Fruit fly (Drosophila melanogaster) whole organism, embryonic: ENCODE data around the gene ast.

Experiments
- B-H2 ChIP-seq: fragments of 200-800 bp; sonication (Bioruptor generic); optimal IDR thresholded peaks from 2 replicates; lab custom pipeline; 2018; ENCODE audit warnings: missing biosample characterization, mild to moderate bottlenecking, missing genetic modification characterization
- CG1024 ChIP-seq: fragments of 200-800 bp; sonication (Bioruptor generic); IDR thresholded peaks from 2 replicates; pipeline ENCODE4 v1.3.6; 2022; ENCODE audit warnings: missing biosample characterization, missing genetic modification characterization
- CG11085 ChIP-seq: fragments of 200-800 bp; sonication (Bioruptor generic); IDR thresholded peaks from 2 replicates; pipeline ENCODE4 v1.3.6; 2022; ENCODE audit warnings: missing biosample characterization, missing genetic modification characterization
- CG14014 ChIP-seq: fragments of 200-800 bp; sonication (Bioruptor generic); IDR thresholded peaks from 2 replicates; pipeline ENCODE4 v1.3.6; 2022; ENCODE audit warnings: missing biosample characterization, missing genetic modification characterization
- CG16815 ChIP-seq: fragments of 200-800 bp; sonication (Bioruptor generic); optimal IDR thresholded peaks from 3 replicates; lab custom pipeline; 2017; ENCODE audit warnings: missing biosample characterization, mild to moderate bottlenecking, missing genetic modification characterization
- CG17186 ChIP-seq: fragments of 200-800 bp; sonication (Bioruptor generic); optimal IDR thresholded peaks from 3 replicates; lab custom pipeline; 2017; ENCODE audit warnings: missing biosample characterization, missing genetic modification reagents, missing genetic modification characterization
- CG17359 ChIP-seq: fragments of 200-800 bp; sonication (Bioruptor generic); optimal IDR thresholded peaks from 3 replicates; lab custom pipeline; 2018; ENCODE audit warnings: missing biosample characterization, mild to moderate bottlenecking, missing genetic modification characterization, moderate library complexity
- CG18011 ChIP-seq: fragments of 200-800 bp; sonication (Bioruptor generic); optimal IDR thresholded peaks from 2 replicates; lab custom pipeline; 2017; ENCODE audit warnings: missing biosample characterization, missing genetic modification characterization, mild to moderate bottlenecking, moderate library complexity, missing genotype
- CG18262 ChIP-seq: fragments of 200-800 bp; optimal IDR thresholded peaks from 3 replicates; lab custom pipeline; 2019; ENCODE audit warnings: missing biosample characterization, mild to moderate bottlenecking, missing genetic modification characterization, moderate library complexity
- CG1832 ChIP-seq: fragments of 200-800 bp; sonication (Bioruptor generic); optimal IDR thresholded peaks from 2 replicates; lab custom pipeline; 2017; ENCODE audit warnings: missing biosample characterization, mild to moderate bottlenecking, missing genetic modification characterization, inconsistent platforms
- CG2116 ChIP-seq: fragments of 200-800 bp; sonication (Bioruptor generic); optimal IDR thresholded peaks from 3 replicates; lab custom pipeline; 2018; ENCODE audit warnings: missing biosample characterization, mild to moderate bottlenecking, missing genetic modification characterization
- CG2129 ChIP-seq: fragments of 200-800 bp; sonication (Bioruptor generic); IDR thresholded peaks from 2 replicates; pipeline ENCODE4 v1.3.6; 2022; ENCODE audit warnings: missing biosample characterization, missing genetic modification characterization; ENCODE audit not compliant: partially characterized antibody
- CG3726 ChIP-seq: fragments of 200-800 bp; sonication (Bioruptor generic); IDR thresholded peaks from 3 replicates; pipeline ENCODE4, ENCODE4 v1.3.6; 2022; ENCODE audit warnings: missing biosample characterization, missing genetic modification characterization
- CG3995 ChIP-seq: fragments of 200-800 bp; sonication (Bioruptor generic); optimal IDR thresholded peaks from 3 replicates; lab custom pipeline; 2016; ENCODE audit warnings: missing biosample characterization, missing genetic modification characterization
- CG7372 ChIP-seq: fragments of 200-800 bp; sonication (Bioruptor generic); IDR thresholded peaks from 2 replicates; pipeline ENCODE4 v1.3.6; 2022; ENCODE audit warnings: missing biosample characterization, missing genetic modification characterization
- CHES-1-like ChIP-seq: fragments of 200-800 bp; sonication (Bioruptor generic); optimal IDR thresholded peaks from 2 replicates; lab custom pipeline; 2016; ENCODE audit warnings: missing biosample characterization, missing genetic modification characterization
- Drgx ChIP-seq: fragments of 200-800 bp; sonication (Bioruptor generic); IDR thresholded peaks from 2 replicates; pipeline ENCODE4 v1.3.6; 2022; ENCODE audit warnings: missing biosample characterization, missing genetic modification characterization
- Fer2 ChIP-seq: fragments of 200-800 bp; sonication (Bioruptor generic); optimal IDR thresholded peaks from 2 replicates; lab custom pipeline; 2018; ENCODE audit warnings: missing biosample characterization, mild to moderate bottlenecking, missing genetic modification characterization, moderate library complexity
- HHEX ChIP-seq: fragments of 200-800 bp; sonication (Bioruptor generic); optimal IDR thresholded peaks from 3 replicates; lab custom pipeline; 2017; ENCODE audit warnings: missing biosample characterization, mild to moderate bottlenecking, missing genetic modification characterization, missing genetic modification reagents
- HLH3B ChIP-seq: fragments of 200-800 bp; sonication (Bioruptor generic); IDR thresholded peaks from 2 replicates; pipeline ENCODE4 v1.3.6; 2022; ENCODE audit warnings: missing biosample characterization, missing genetic modification characterization
- Hand ChIP-seq: fragments of 200-800 bp; sonication (Bioruptor generic); optimal IDR thresholded peaks from 2 replicates; lab custom pipeline; 2017; ENCODE audit warnings: mild to moderate bottlenecking, missing biosample characterization, missing genetic modification reagents, missing genetic modification characterization
- Jarid2 ChIP-seq: fragments of 200-800 bp; sonication (Bioruptor generic); optimal IDR thresholded peaks from 3 replicates; lab custom pipeline; 2017; ENCODE audit warnings: mild to moderate bottlenecking, missing biosample characterization, missing genetic modification reagents, missing genetic modification characterization
- Kr ChIP-seq: fragments of 200-800 bp; sonication (Bioruptor generic); optimal IDR thresholded peaks from 2 replicates; lab custom pipeline; 2017; ENCODE audit warnings: missing biosample characterization, mild to moderate bottlenecking, missing genetic modification characterization
- Max ChIP-seq: fragments of 200-800 bp; sonication (Bioruptor generic); optimal IDR thresholded peaks from 2 replicates; lab custom pipeline; 2016; ENCODE audit warnings: missing biosample characterization, mild to moderate bottlenecking, missing genetic modification characterization
- Myb ChIP-seq: fragments of 200-800 bp; sonication (Bioruptor generic); optimal IDR thresholded peaks from 2 replicates; lab custom pipeline; 2016; ENCODE audit warnings: missing biosample characterization, missing genetic modification characterization
- Rfx ChIP-seq: fragments of 200-800 bp; sonication (Bioruptor generic); IDR thresholded peaks from 2 replicates; pipeline ENCODE4 v1.3.6; 2022; ENCODE audit warnings: missing biosample characterization, missing genetic modification characterization
- Sox100B ChIP-seq: fragments of 200-800 bp; sonication (Bioruptor generic); optimal IDR thresholded peaks from 3 replicates; lab custom pipeline; 2018; ENCODE audit warnings: missing biosample characterization, mild to moderate bottlenecking, missing genetic modification characterization
- Sox102F ChIP-seq: fragments of 200-800 bp; sonication (Bioruptor generic); optimal IDR thresholded peaks from 2 replicates; lab custom pipeline; 2018; ENCODE audit warnings: missing biosample characterization, mild to moderate bottlenecking, missing genetic modification characterization, moderate library complexity
- Taf1 ChIP-seq: fragments of 200-800 bp; sonication (Bioruptor generic); IDR thresholded peaks from 2 replicates; pipeline ENCODE4 v1.3.6; 2022; ENCODE audit warnings: missing biosample characterization, missing genetic modification characterization
- Trl ChIP-seq, 3 experiments: fragments of >200 bp in 2 of 3; fragments of 200-800 bp in 1 of 3; sonication (Bioruptor generic) in 1 of 3; optimal IDR thresholded peaks; 2 replicates in 1 of 3; 3 replicates in 2 of 3; lab custom pipeline; 2016 to 2017; ENCODE audit warnings: missing biosample characterization in 1 of 3, missing genetic modification characterization in 1 of 3
- Usf ChIP-seq: fragments of 200-800 bp; sonication (Bioruptor generic); optimal IDR thresholded peaks from 2 replicates; lab custom pipeline; 2017; ENCODE audit warnings: missing genotype, missing biosample characterization, missing genetic modification characterization
- al ChIP-seq: fragments of 200-800 bp; sonication (Bioruptor generic); IDR thresholded peaks from 2 replicates; pipeline ENCODE4 v1.3.6; 2022; ENCODE audit warnings: missing biosample characterization, missing genetic modification characterization
- bbx ChIP-seq: fragments of 200-800 bp; sonication (Bioruptor generic); IDR thresholded peaks from 2 replicates; pipeline ENCODE4 v1.3.6; 2022; ENCODE audit warnings: missing biosample characterization, missing genetic modification characterization; ENCODE audit not compliant: partially characterized antibody
- bcd ChIP-seq: fragments of 200-800 bp; sonication (Bioruptor generic); optimal IDR thresholded peaks from 2 replicates; lab custom pipeline; 2017; ENCODE audit warnings: missing biosample characterization, mild to moderate bottlenecking, missing genetic modification characterization
- grau ChIP-seq: fragments of 200-800 bp; optimal IDR thresholded peaks from 3 replicates; lab custom pipeline; 2019; ENCODE audit warnings: missing biosample characterization, mild to moderate bottlenecking, missing genetic modification characterization, moderate library complexity
- ind ChIP-seq: fragments of 200-800 bp; sonication (Bioruptor generic); optimal IDR thresholded peaks from 3 replicates; lab custom pipeline; 2016; ENCODE audit warnings: missing biosample characterization, missing genetic modification characterization
- klu ChIP-seq: fragments of 200-800 bp; sonication (Bioruptor generic); IDR thresholded peaks from 2 replicates; pipeline ENCODE4 v1.3.6; 2022; ENCODE audit warnings: missing biosample characterization, missing genetic modification characterization
- lola ChIP-seq, 3 experiments: fragments of >200 bp in 2 of 3; fragments of 200-800 bp in 1 of 3; sonication (Bioruptor generic) in 1 of 3; optimal IDR thresholded peaks; 2 replicates each; lab custom pipeline; 2017 to 2019; ENCODE audit warnings: missing biosample characterization in 3 of 3, missing genetic modification characterization in 3 of 3, mild to moderate bottlenecking in 1 of 3, moderate library complexity in 1 of 3
- lov ChIP-seq, 2 experiments: fragments of 200-800 bp in 1 of 2; fragments of >200 bp in 1 of 2; sonication (Bioruptor generic) in 1 of 2; IDR thresholded peaks in 1 of 2; optimal IDR thresholded peaks in 1 of 2; 2 replicates in 1 of 2; 3 replicates in 1 of 2; pipeline versions ENCODE4 v1.3.6 to Lab custom; 2017 to 2022; ENCODE audit warnings: missing biosample characterization in 1 of 2, missing genetic modification characterization in 1 of 2
- nau ChIP-seq: fragments of 200-800 bp; sonication (Bioruptor generic); optimal IDR thresholded peaks from 3 replicates; lab custom pipeline; 2017; ENCODE audit warnings: missing biosample characterization, mild to moderate bottlenecking, missing genetic modification characterization, missing genetic modification reagents
- nom ChIP-seq: fragments of 200-800 bp; sonication (Bioruptor generic); optimal IDR thresholded peaks from 2 replicates; lab custom pipeline; 2017; ENCODE audit warnings: missing biosample characterization, missing genetic modification characterization, mild to moderate bottlenecking, moderate library complexity, missing genetic modification reagents
- odd ChIP-seq: fragments of 200-800 bp; sonication (Bioruptor generic); optimal IDR thresholded peaks from 2 replicates; lab custom pipeline; 2017; ENCODE audit warnings: missing biosample characterization, mild to moderate bottlenecking, missing genetic modification characterization
- pho ChIP-seq: fragments of 200-800 bp; sonication (Bioruptor generic); optimal IDR thresholded peaks from 2 replicates; lab custom pipeline; 2016; ENCODE audit warnings: missing biosample characterization, missing genetic modification characterization
- shn ChIP-seq: fragments of 200-800 bp; sonication (Bioruptor generic); optimal IDR thresholded peaks from 3 replicates; lab custom pipeline; 2016; ENCODE audit warnings: missing biosample characterization, missing genetic modification characterization
- stc ChIP-seq: fragments of 200-800 bp; sonication (Bioruptor generic); IDR thresholded peaks from 2 replicates; pipeline ENCODE4 v1.3.6; 2022; ENCODE audit warnings: missing biosample characterization, missing genetic modification characterization
- stwl ChIP-seq: fragments of 200-800 bp; sonication (Bioruptor generic); optimal IDR thresholded peaks from 3 replicates; lab custom pipeline; 2018; ENCODE audit warnings: missing biosample characterization, mild to moderate bottlenecking, missing genetic modification characterization, moderate library complexity
- tna ChIP-seq: fragments of 200-800 bp; sonication (Bioruptor generic); IDR thresholded peaks from 2 replicates; pipeline ENCODE4 v1.3.6; 2022; ENCODE audit warnings: missing biosample characterization, missing genetic modification characterization; ENCODE audit not compliant: partially characterized antibody
- tx ChIP-seq: fragments of 200-800 bp; sonication (Bioruptor generic); optimal IDR thresholded peaks from 2 replicates; lab custom pipeline; 2016; ENCODE audit warnings: missing biosample characterization, missing genetic modification characterization
- unc-4 ChIP-seq: fragments of 200-800 bp; sonication (Bioruptor generic); IDR thresholded peaks from 2 replicates; pipeline ENCODE4 v1.3.6; 2022; ENCODE audit warnings: missing biosample characterization, missing genetic modification characterization; ENCODE audit not compliant: partially characterized antibody
- usp ChIP-seq: fragments of >200 bp; optimal IDR thresholded peaks from 2 replicates; lab custom pipeline; 2017; ENCODE audit warnings: missing biosample characterization, missing genetic modification characterization

Gene ast

dm6 chr2L:1070941-1071340 is 6.8 kb upstream of the ast start (continued):
- TF ChIP-seq B-H2 (GFP tag; lab: Kevin White, UChicago): no peak
- TF ChIP-seq grau: peak; percentile 9
- TF ChIP-seq CG3726 (GFP tag; lab: Robert Waterston, UW): no peak
- TF ChIP-seq bbx: no peak
- TF ChIP-seq pho (GFP tag; lab: Kevin White, UChicago): peak; percentile 32
- TF ChIP-seq CG1024 (GFP tag; lab: Robert Waterston, UW): no peak
- peak; percentile 10 for TF ChIP-seq ind (GFP tag; lab: Kevin White, UChicago)
- no peak for TF ChIP-seq Sox100B (GFP tag; lab: Kevin White, UChicago)
- no peak for TF ChIP-seq Fer2 (tag; lab: Kevin White, UChicago)
- TF ChIP-seq CG1832: no peak
- no peak for TF ChIP-seq Sox102F (GFP tag; lab: Kevin White, UChicago)
- no peak for TF ChIP-seq CG3995 (GFP tag; lab: Kevin White, UChicago)
- TF ChIP-seq CG14014 (GFP tag; lab: Robert Waterston, UW): peak; percentile 53; the same call in 1 of the 2 replicates
- no peak for TF ChIP-seq usp (GFP tag; lab: Kevin White, UChicago)
- no peak for TF ChIP-seq Taf1 (GFP tag; lab: Robert Waterston, UW)
- no peak for TF ChIP-seq Trl (optimal IDR thresholded peaks at IDR 0.05; lab: Kevin White, UChicago)
- TF ChIP-seq Trl (GFP tag; optimal IDR thresholded peaks at IDR 0.05; lab: Kevin White, UChicago): peak; percentile 6
- peak; percentile 32; the same call in 1 of the 2 replicates for TF ChIP-seq CG7372 (GFP tag; lab: Robert Waterston, UW)
- no peak for TF ChIP-seq HHEX
- no peak for TF ChIP-seq CG17186 (GFP tag; lab: Kevin White, UChicago)
- no peak for TF ChIP-seq CG16815 (GFP tag; lab: Kevin White, UChicago)
- no peak for TF ChIP-seq CG11085 (GFP tag; lab: Robert Waterston, UW)
- TF ChIP-seq tna (GFP tag; lab: Robert Waterston, UW): no peak
- TF ChIP-seq CG18262 (tag; lab: Kevin White, UChicago): no peak
- no peak for TF ChIP-seq lov (optimal IDR thresholded peaks at IDR 0.05; lab: Kevin White, UChicago)
- TF ChIP-seq lov (GFP tag; IDR thresholded peaks at IDR 0.05; lab: Robert Waterston, UW): no peak
- TF ChIP-seq nau: no peak
- no peak for TF ChIP-seq CG2129 (GFP tag; lab: Robert Waterston, UW)
- TF ChIP-seq odd (GFP tag; lab: Kevin White, UChicago): no peak
- TF ChIP-seq Myb (GFP tag; lab: Kevin White, UChicago): no peak
- peak; percentile 12 for TF ChIP-seq bcd (GFP tag; lab: Kevin White, UChicago)
- no peak for TF ChIP-seq lola (GFP tag; optimal IDR thresholded peaks at IDR 0.05; lab: Kevin White, UChicago)
- no peak for TF ChIP-seq Hand (GFP tag; lab: Kevin White, UChicago)
- TF ChIP-seq CG2116 (GFP tag; lab: Kevin White, UChicago): no peak
- no peak for TF ChIP-seq CG17359 (tag; lab: Kevin White, UChicago)
- peak; percentile 68 for TF ChIP-seq Rfx (GFP tag; lab: Robert Waterston, UW)
- TF ChIP-seq nom (GFP tag; lab: Kevin White, UChicago): no peak
- no peak for TF ChIP-seq CG18011 (GFP tag; lab: Kevin White, UChicago)
- TF ChIP-seq Drgx: no peak
- TF ChIP-seq unc-4 (GFP tag; lab: Robert Waterston, UW): no peak
- no peak for TF ChIP-seq Jarid2 (GFP tag; lab: Kevin White, UChicago)
- TF ChIP-seq stwl (tag; lab: Kevin White, UChicago): no peak
- TF ChIP-seq HLH3B: 0 out of 2 replicates have a peak, but pooled peaks have one; percentile 25
- TF ChIP-seq Kr: no peak
- TF ChIP-seq stc (GFP tag; lab: Robert Waterston, UW): no peak
- TF ChIP-seq shn (GFP tag; lab: Kevin White, UChicago): no peak
- TF ChIP-seq Usf (GFP tag; lab: Kevin White, UChicago): no peak
- TF ChIP-seq tx (GFP tag; lab: Kevin White, UChicago): no peak
- TF ChIP-seq al (GFP tag; lab: Robert Waterston, UW): peak; percentile 27; the same call in 1 of the 2 replicates
- peak; percentile 2 for TF ChIP-seq CHES-1-like (GFP tag; lab: Kevin White, UChicago)
- TF ChIP-seq Max (GFP tag; lab: Kevin White, UChicago): no peak
- no peak for TF ChIP-seq klu (GFP tag; lab: Robert Waterston, UW)
